Fruit fly (Drosophila melanogaster) whole organism, pupa: ENCODE measurements around the gene CG4210.

Experiments
- CG10348 ChIP-seq: fragments of 200-800 bp; sonication (Bioruptor generic); IDR thresholded peaks from 2 replicates; pipeline ENCODE4 v1.3.6; 2022; ENCODE audit warnings: missing biosample characterization, missing genetic modification characterization
- CG12605 ChIP-seq: fragments of 200-800 bp; sonication (Bioruptor generic); IDR thresholded peaks from 2 replicates; pipeline ENCODE4 v1.3.6; 2022; ENCODE audit warnings: missing biosample characterization, missing genetic modification characterization
- CG13204 ChIP-seq: fragments of 200-800 bp; sonication (Bioruptor generic); optimal IDR thresholded peaks from 2 replicates; lab custom pipeline; 2018; ENCODE audit warnings: missing biosample characterization, mild to moderate bottlenecking, missing genetic modification characterization, moderate library complexity
- CG14655 ChIP-seq: fragments of 200-800 bp; sonication (Bioruptor generic); optimal IDR thresholded peaks from 3 replicates; lab custom pipeline; 2017; ENCODE audit warnings: mild to moderate bottlenecking, missing biosample characterization, missing genetic modification reagents, missing genetic modification characterization
- CG15710 ChIP-seq: fragments of 200-800 bp; sonication (Bioruptor generic); optimal IDR thresholded peaks from 2 replicates; lab custom pipeline; 2018; ENCODE audit warnings: missing biosample characterization, mild to moderate bottlenecking, missing genetic modification characterization, moderate library complexity
- CG32121 ChIP-seq: fragments of 200-800 bp; sonication (Bioruptor generic); IDR thresholded peaks from 2 replicates; pipeline ENCODE4 v1.3.6; 2022; ENCODE audit warnings: missing biosample characterization, missing genetic modification characterization
- CG34367 ChIP-seq: fragments of 200-800 bp; sonication (Bioruptor generic); optimal IDR thresholded peaks from 2 replicates; lab custom pipeline; 2018; ENCODE audit warnings: missing biosample characterization, mild to moderate bottlenecking, missing genetic modification characterization
- CG8159 ChIP-seq: fragments of 200-800 bp; sonication (Bioruptor generic); optimal IDR thresholded peaks from 3 replicates; lab custom pipeline; 2018; ENCODE audit warnings: missing biosample characterization, mild to moderate bottlenecking, missing genetic modification characterization, moderate library complexity
- CG8301 ChIP-seq: fragments of 200-800 bp; sonication (Bioruptor generic); optimal IDR thresholded peaks from 2 replicates; lab custom pipeline; 2018; ENCODE audit warnings: missing biosample characterization, mild to moderate bottlenecking, missing genetic modification characterization
- CG9948 ChIP-seq: fragments of 200-800 bp; sonication (Bioruptor generic); optimal IDR thresholded peaks from 2 replicates; lab custom pipeline; 2018; ENCODE audit warnings: missing biosample characterization, mild to moderate bottlenecking, missing genetic modification characterization, moderate library complexity
- D1 ChIP-seq: fragments of 200-800 bp; sonication (Bioruptor generic); optimal IDR thresholded peaks from 2 replicates; lab custom pipeline; 2018; ENCODE audit warnings: missing biosample characterization, mild to moderate bottlenecking, missing genetic modification characterization, moderate library complexity
- EcR ChIP-seq: fragments of 200-800 bp; sonication (Bioruptor generic); optimal IDR thresholded peaks from 3 replicates; lab custom pipeline; 2019; ENCODE audit warnings: missing biosample characterization, missing genetic modification characterization, mild to moderate bottlenecking, moderate library complexity, missing genetic modification reagents
- Ets98B ChIP-seq: fragments of 200-800 bp; sonication (Bioruptor generic); IDR thresholded peaks from 2 replicates; pipeline ENCODE4 v1.3.6; 2022; ENCODE audit warnings: missing biosample characterization, missing genetic modification characterization
- Pif1A ChIP-seq: fragments of 200-800 bp; sonication (Bioruptor generic); optimal IDR thresholded peaks from 3 replicates; lab custom pipeline; 2016; ENCODE audit warnings: missing biosample characterization, missing genetic modification characterization
- Pif1B ChIP-seq: fragments of 200-800 bp; sonication (Bioruptor generic); optimal IDR thresholded peaks from 3 replicates; lab custom pipeline; 2016; ENCODE audit warnings: missing biosample characterization, missing genetic modification characterization
- Snoo ChIP-seq: fragments of 200-800 bp; sonication (Bioruptor generic); optimal IDR thresholded peaks from 3 replicates; lab custom pipeline; 2017; ENCODE audit warnings: missing biosample characterization, mild to moderate bottlenecking, missing genetic modification characterization, inconsistent platforms
- fd96Ca ChIP-seq: fragments of 200-800 bp; sonication (Bioruptor generic); IDR thresholded peaks from 3 replicates; pipeline ENCODE4 v1.3.6; 2022; ENCODE audit warnings: missing biosample characterization, missing genetic modification characterization
- gl ChIP-seq: fragments of 200-800 bp; sonication (Bioruptor generic); optimal IDR thresholded peaks from 2 replicates; lab custom pipeline; 2018; ENCODE audit warnings: missing biosample characterization, mild to moderate bottlenecking, missing genetic modification characterization

Gene CG4210

dm6 chr3R:15262710-15263672 lies 49.2 kb downstream of the CG4210 start, which contains the start of the genes eIF2gamma and Set:
eIF2gamma (minus strand) TSS chr3R:15263458.
Set (plus strand) TSS chr3R:15263552.
- no peak for TF ChIP-seq Snoo

- TF ChIP-seq CG8159, result no peak
- TF ChIP-seq D1, result no peak
- TF ChIP-seq Pif1A (GFP tag; lab: Kevin White, UChicago), result no peak
- no peak for TF ChIP-seq gl (tag; lab: Kevin White, UChicago)
- no peak for TF ChIP-seq CG32121 (GFP tag; lab: Robert Waterston, UW)
- no peak for TF ChIP-seq Pif1B (GFP tag; lab: Kevin White, UChicago)
- no peak for TF ChIP-seq CG8301 (tag; lab: Kevin White, UChicago)
- no peak for TF ChIP-seq Ets98B
- TF ChIP-seq CG14655 (GFP tag; lab: Kevin White, UChicago), result no peak
- no peak for TF ChIP-seq CG12605 (GFP tag; lab: Robert Waterston, UW)
- no peak for TF ChIP-seq CG10348
- TF ChIP-seq fd96Ca (GFP tag; lab: Robert Waterston, UW), result no peak
- TF ChIP-seq CG15710 (tag; lab: Kevin White, UChicago), result no peak
- TF ChIP-seq EcR (GFP tag; lab: Kevin White, UChicago), result no peak
- no peak for TF ChIP-seq CG34367 (tag; lab: Kevin White, UChicago)
- TF ChIP-seq CG9948 (tag; lab: Kevin White, UChicago), result no peak
- TF ChIP-seq CG13204 (GFP tag; lab: Kevin White, UChicago), result no peak
Observed at dm6 chr3R:15263946-15264345, 50.2 kb downstream of the CG4210 start.
